Fruit fly (Drosophila melanogaster) whole organism, prepupa: ENCODE measurements around the gene CG17906.

Experiments
- Blimp-1 ChIP-seq: fragments of 200-800 bp; sonication (Bioruptor generic); optimal IDR thresholded peaks from 3 replicates; lab custom pipeline; 2017; ENCODE audit warnings: missing biosample characterization, missing genetic modification characterization, mild to moderate bottlenecking, moderate library complexity, missing genetic modification reagents
- CG10669 ChIP-seq: fragments of 200-800 bp; sonication (Bioruptor generic); optimal IDR thresholded peaks from 3 replicates; lab custom pipeline; 2018; ENCODE audit warnings: missing biosample characterization, mild to moderate bottlenecking, missing genetic modification characterization, moderate library complexity
- CG11294 ChIP-seq: fragments of 200-800 bp; sonication (Bioruptor generic); IDR thresholded peaks from 2 replicates; pipeline ENCODE4 v1.3.6; 2022; ENCODE audit warnings: missing biosample characterization, missing genetic modification characterization
- CG11762 ChIP-seq: fragments of 200-800 bp; sonication (Bioruptor generic); optimal IDR thresholded peaks from 3 replicates; lab custom pipeline; 2016; ENCODE audit warnings: missing biosample characterization, missing genetic modification characterization; ENCODE audit not compliant: insufficient read depth
- CG11902 ChIP-seq: fragments of 200-800 bp; sonication (Bioruptor generic); optimal IDR thresholded peaks from 3 replicates; lab custom pipeline; 2016; ENCODE audit warnings: missing biosample characterization, missing genetic modification characterization
- CG15336 ChIP-seq: fragments of 200-800 bp; sonication (Bioruptor generic); IDR thresholded peaks from 2 replicates; pipeline ENCODE4 v1.3.6; 2022; ENCODE audit warnings: missing biosample characterization, missing genetic modification characterization
- CG1621 ChIP-seq: fragments of 200-800 bp; sonication (Bioruptor generic); optimal IDR thresholded peaks from 3 replicates; lab custom pipeline; 2018; ENCODE audit warnings: missing biosample characterization, mild to moderate bottlenecking, missing genetic modification characterization
- CG31627 ChIP-seq: fragments of 200-800 bp; sonication (Bioruptor generic); optimal IDR thresholded peaks from 3 replicates; lab custom pipeline; 2016; ENCODE audit warnings: missing biosample characterization, missing genetic modification characterization
- CG32006 ChIP-seq: fragments of 200-800 bp; sonication (Bioruptor generic); optimal IDR thresholded peaks from 3 replicates; lab custom pipeline; 2017; ENCODE audit warnings: missing biosample characterization, mild to moderate bottlenecking, missing genetic modification characterization
- CG3919 ChIP-seq: fragments of 200-800 bp; sonication (Bioruptor generic); optimal IDR thresholded peaks from 3 replicates; lab custom pipeline; 2016; ENCODE audit warnings: missing biosample characterization, missing genetic modification characterization
- CG4318 ChIP-seq: fragments of 200-800 bp; sonication (Bioruptor generic); optimal IDR thresholded peaks from 3 replicates; lab custom pipeline; 2017; ENCODE audit warnings: missing biosample characterization, mild to moderate bottlenecking, missing genetic modification characterization
- CG6163 ChIP-seq: fragments of 200-800 bp; sonication (Bioruptor generic); IDR thresholded peaks from 3 replicates; pipeline ENCODE4 v1.3.6; 2022; ENCODE audit warnings: missing biosample characterization, missing genetic modification characterization
- CG6276 ChIP-seq: fragments of 200-800 bp; sonication (Bioruptor generic); optimal IDR thresholded peaks from 2 replicates; lab custom pipeline; 2017; ENCODE audit warnings: missing biosample characterization, mild to moderate bottlenecking, missing genetic modification characterization
- CG6792 ChIP-seq: fragments of 200-800 bp; sonication (Bioruptor generic); optimal IDR thresholded peaks from 3 replicates; lab custom pipeline; 2016; ENCODE audit warnings: missing biosample characterization, missing genetic modification characterization
- CG6854 ChIP-seq: fragments of 200-800 bp; sonication (Bioruptor generic); optimal IDR thresholded peaks from 2 replicates; lab custom pipeline; 2017; ENCODE audit warnings: missing biosample characterization, mild to moderate bottlenecking, missing genetic modification characterization
- CG8119 ChIP-seq: fragments of 200-800 bp; sonication (Bioruptor generic); IDR thresholded peaks from 3 replicates; pipeline ENCODE4 v1.3.6; 2022; ENCODE audit warnings: missing biosample characterization, missing genetic modification characterization
- CG8319 ChIP-seq: fragments of 200-800 bp; sonication (Bioruptor generic); optimal IDR thresholded peaks from 3 replicates; lab custom pipeline; 2016; ENCODE audit warnings: missing biosample characterization, missing genetic modification characterization
- CG8632 ChIP-seq: fragments of 200-800 bp; sonication (Bioruptor generic); optimal IDR thresholded peaks from 3 replicates; lab custom pipeline; 2016; ENCODE audit warnings: missing biosample characterization, missing genetic modification characterization
- CG9139 ChIP-seq: fragments of 200-800 bp; sonication (Bioruptor generic); optimal IDR thresholded peaks from 3 replicates; lab custom pipeline; 2017; ENCODE audit warnings: missing biosample characterization, mild to moderate bottlenecking, missing genetic modification characterization
- Eip75B ChIP-seq: fragments of 200-800 bp; sonication (Bioruptor generic); optimal IDR thresholded peaks from 3 replicates; lab custom pipeline; 2016; ENCODE audit warnings: missing biosample characterization, missing genetic modification characterization
- Eip78C ChIP-seq: fragments of 200-800 bp; sonication (Bioruptor generic); peaks from one replicate; lab custom pipeline; 2016; ENCODE audit warnings: missing biosample characterization, missing genetic modification characterization
- Ets21C ChIP-seq: fragments of 200-800 bp; sonication (Bioruptor generic); optimal IDR thresholded peaks from 3 replicates; lab custom pipeline; 2016; ENCODE audit warnings: missing biosample characterization, missing genetic modification characterization
- Ets96B ChIP-seq: fragments of 200-800 bp; optimal IDR thresholded peaks from 2 replicates; lab custom pipeline; 2019; ENCODE audit warnings: missing biosample characterization, mild to moderate bottlenecking, missing genetic modification characterization, moderate library complexity
- Gug ChIP-seq: fragments of 200-800 bp; sonication (Bioruptor generic); IDR thresholded peaks from 2 replicates; pipeline ENCODE4 v1.3.6; 2022; ENCODE audit warnings: missing biosample characterization, missing genetic modification characterization
- Hr38 ChIP-seq: sonication (Bioruptor generic); optimal IDR thresholded peaks from 2 replicates; lab custom pipeline; 2016; ENCODE audit warnings: missing biosample characterization, missing genetic modification characterization
- Hr39 ChIP-seq: fragments of 200-800 bp; sonication (Bioruptor generic); optimal IDR thresholded peaks from 2 replicates; lab custom pipeline; 2016; ENCODE audit warnings: missing biosample characterization, missing genetic modification characterization
- Lpt ChIP-seq: fragments of 200-800 bp; sonication (Bioruptor generic); optimal IDR thresholded peaks from 3 replicates; lab custom pipeline; 2016; ENCODE audit warnings: missing biosample characterization, missing genetic modification characterization
- OdsH ChIP-seq: fragments of 200-800 bp; sonication (Bioruptor generic); optimal IDR thresholded peaks from 3 replicates; lab custom pipeline; 2016; ENCODE audit warnings: missing biosample characterization, missing genetic modification characterization
- Smox ChIP-seq: fragments of 200-800 bp; sonication (Bioruptor generic); optimal IDR thresholded peaks from 3 replicates; lab custom pipeline; 2016; ENCODE audit warnings: missing biosample characterization, missing genetic modification characterization
- Sox102F ChIP-seq: fragments of 200-800 bp; sonication (Bioruptor generic); optimal IDR thresholded peaks from 2 replicates; lab custom pipeline; 2016; ENCODE audit warnings: missing biosample characterization, mild to moderate bottlenecking, missing genetic modification characterization
- Sox14 ChIP-seq: fragments of 200-800 bp; sonication (Bioruptor generic); optimal IDR thresholded peaks from 3 replicates; lab custom pipeline; 2016; ENCODE audit warnings: missing biosample characterization, missing genetic modification characterization
- Sox15 ChIP-seq: fragments of 200-800 bp; sonication (Bioruptor generic); optimal IDR thresholded peaks from 3 replicates; lab custom pipeline; 2016; ENCODE audit warnings: missing biosample characterization, missing genetic modification characterization
- achi ChIP-seq: fragments of 200-800 bp; sonication (Bioruptor generic); optimal IDR thresholded peaks from 3 replicates; lab custom pipeline; 2016; ENCODE audit warnings: missing biosample characterization, missing genetic modification characterization
- cyc ChIP-seq: fragments of 200-800 bp; sonication (Bioruptor generic); optimal IDR thresholded peaks from 3 replicates; lab custom pipeline; 2016; ENCODE audit warnings: missing biosample characterization, missing genetic modification characterization
- dac ChIP-seq: fragments of 200-800 bp; sonication (Bioruptor generic); optimal IDR thresholded peaks from 2 replicates; lab custom pipeline; 2017; ENCODE audit warnings: missing biosample characterization, mild to moderate bottlenecking, missing genetic modification characterization
- dsx ChIP-seq: fragments of 200-800 bp; optimal IDR thresholded peaks from 3 replicates; lab custom pipeline; 2019; ENCODE audit warnings: missing biosample characterization, mild to moderate bottlenecking, missing genetic modification characterization, moderate library complexity; ENCODE audit not compliant: poor library complexity, severe bottlenecking
- eg ChIP-seq: fragments of 200-800 bp; sonication (Bioruptor generic); IDR thresholded peaks from 3 replicates; pipeline ENCODE4 v1.3.6; 2022; ENCODE audit warnings: missing biosample characterization, missing genetic modification characterization
- fd85E ChIP-seq: fragments of 200-800 bp; sonication (Bioruptor generic); optimal IDR thresholded peaks from 3 replicates; lab custom pipeline; 2016; ENCODE audit warnings: missing biosample characterization, missing genetic modification characterization
- lz ChIP-seq: fragments of 200-800 bp; sonication (Bioruptor generic); optimal IDR thresholded peaks from 3 replicates; lab custom pipeline; 2016; ENCODE audit warnings: missing biosample characterization, missing genetic modification characterization
- net ChIP-seq: fragments of 200-800 bp; sonication (Bioruptor generic); optimal IDR thresholded peaks from 3 replicates; lab custom pipeline; 2016; ENCODE audit warnings: missing biosample characterization, missing genetic modification characterization
- ss ChIP-seq, 2 experiments: fragments of 200-800 bp; sonication (Bioruptor generic); optimal IDR thresholded peaks; 2 replicates in 1 of 2; 3 replicates in 1 of 2; lab custom pipeline; 2017 to 2018; ENCODE audit warnings: mild to moderate bottlenecking in 2 of 2, missing biosample characterization in 2 of 2, missing genetic modification characterization in 2 of 2, moderate library complexity in 1 of 2
- svp ChIP-seq: fragments of 200-800 bp; sonication (Bioruptor generic); peaks from one replicate; lab custom pipeline; 2016; ENCODE audit warnings: missing biosample characterization, missing genetic modification characterization
- topi ChIP-seq: fragments of 200-800 bp; sonication (Bioruptor generic); optimal IDR thresholded peaks from 3 replicates; lab custom pipeline; 2016; ENCODE audit warnings: missing biosample characterization, missing genetic modification characterization
- vri ChIP-seq: fragments of 200-800 bp; sonication (Bioruptor generic); optimal IDR thresholded peaks from 3 replicates; lab custom pipeline; 2016; ENCODE audit warnings: missing biosample characterization, mild to moderate bottlenecking, missing genetic modification characterization

Gene CG17906

DNA sequence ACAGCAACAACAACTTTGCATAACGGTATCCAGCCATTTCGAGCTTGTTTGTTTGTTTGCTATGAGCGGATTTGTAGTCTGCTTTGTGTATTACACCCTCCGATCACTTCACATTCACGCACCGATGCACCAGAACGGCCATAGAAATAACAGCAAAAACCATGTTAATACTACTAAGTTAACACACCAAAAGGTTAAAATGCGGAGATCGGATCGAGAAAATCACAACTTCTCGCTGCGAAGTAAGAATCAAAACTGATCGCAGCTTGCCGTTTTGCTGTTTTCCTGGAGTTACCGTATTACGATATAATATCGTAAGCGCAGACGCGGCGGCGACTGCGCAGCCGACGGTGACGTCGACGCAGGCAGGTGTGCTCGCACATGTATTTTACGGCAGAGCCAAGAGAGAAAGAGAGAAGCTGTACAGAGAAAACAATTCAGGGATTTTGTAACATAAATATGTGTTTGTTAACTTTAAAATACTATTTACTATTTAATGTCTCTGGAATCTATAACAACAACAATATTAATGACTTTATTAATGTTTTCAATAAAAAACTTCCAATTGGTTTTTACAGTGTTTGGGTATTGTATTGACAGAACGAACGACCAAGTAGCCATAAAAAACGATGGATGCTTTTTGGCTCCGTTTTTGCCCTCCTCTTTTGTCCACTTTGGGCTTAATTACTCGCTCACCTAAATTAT lies 9.4 kb upstream of the CG17906 start, which contains the start of gene CG13101 (continued):
- peak; percentile 77 for TF ChIP-seq fd85E (GFP tag; lab: Kevin White, UChicago)
- TF ChIP-seq Hr39 = peak; percentile 91
- peak; percentile 96 for TF ChIP-seq OdsH (GFP tag; lab: Kevin White, UChicago)
- TF ChIP-seq CG8119 (GFP tag; lab: Robert Waterston, UW) = peak; percentile 98
- TF ChIP-seq CG8319 (GFP tag; lab: Kevin White, UChicago) = peak; percentile 88
- TF ChIP-seq CG3919 (GFP tag; lab: Kevin White, UChicago) = peak; percentile 98
- no peak for TF ChIP-seq Hr38 (GFP tag; lab: Kevin White, UChicago)
- TF ChIP-seq Blimp-1 (GFP tag; lab: Kevin White, UChicago) = peak; percentile 88
- TF ChIP-seq lz (GFP tag; lab: Kevin White, UChicago) = peak; percentile 94
- TF ChIP-seq CG8632 (GFP tag; lab: Kevin White, UChicago) = peak; percentile 95
- peak; percentile 96 for TF ChIP-seq CG6792
- peak; percentile 90 for TF ChIP-seq net (GFP tag; lab: Kevin White, UChicago)
- TF ChIP-seq CG11762 (GFP tag; lab: Kevin White, UChicago) = peak; percentile 94
- peak; percentile 57 for TF ChIP-seq dac
- TF ChIP-seq CG32006 (GFP tag; lab: Kevin White, UChicago) = peak; percentile 94
- peak; percentile 96 for TF ChIP-seq CG6163
- TF ChIP-seq topi (GFP tag; lab: Kevin White, UChicago) = peak; percentile 97
- peak; percentile 91 for TF ChIP-seq Eip75B (GFP tag; lab: Kevin White, UChicago)
- TF ChIP-seq Sox14 (GFP tag; lab: Kevin White, UChicago) = peak; percentile 94
- TF ChIP-seq CG31627 = peak; percentile 95
- TF ChIP-seq eg (GFP tag; lab: Robert Waterston, UW) = peak; percentile 98
- peak; percentile 96 for TF ChIP-seq achi (GFP tag; lab: Kevin White, UChicago)
- TF ChIP-seq CG4318 (GFP tag; lab: Kevin White, UChicago) = peak; percentile 82
- TF ChIP-seq cyc (GFP tag; lab: Kevin White, UChicago) = peak; percentile 96
- peak; percentile 95 for TF ChIP-seq Gug (GFP tag; lab: Robert Waterston, UW)
- TF ChIP-seq ss (GFP tag; optimal IDR thresholded peaks at IDR 0.05; lab: Kevin White, UChicago) = peak; percentile 86 to 90
- TF ChIP-seq CG6854 = no peak
- TF ChIP-seq Smox = peak; percentile 97
- TF ChIP-seq CG9139 (GFP tag; lab: Kevin White, UChicago) = peak; percentile 84
- TF ChIP-seq CG11294 (GFP tag; lab: Robert Waterston, UW) = peak; percentile 92
- peak; percentile 80 for TF ChIP-seq Sox15 (GFP tag; lab: Kevin White, UChicago)
- peak; percentile 86 for TF ChIP-seq Ets96B (tag; lab: Kevin White, UChicago)
- TF ChIP-seq CG11902 = peak; percentile 86

DNA sequence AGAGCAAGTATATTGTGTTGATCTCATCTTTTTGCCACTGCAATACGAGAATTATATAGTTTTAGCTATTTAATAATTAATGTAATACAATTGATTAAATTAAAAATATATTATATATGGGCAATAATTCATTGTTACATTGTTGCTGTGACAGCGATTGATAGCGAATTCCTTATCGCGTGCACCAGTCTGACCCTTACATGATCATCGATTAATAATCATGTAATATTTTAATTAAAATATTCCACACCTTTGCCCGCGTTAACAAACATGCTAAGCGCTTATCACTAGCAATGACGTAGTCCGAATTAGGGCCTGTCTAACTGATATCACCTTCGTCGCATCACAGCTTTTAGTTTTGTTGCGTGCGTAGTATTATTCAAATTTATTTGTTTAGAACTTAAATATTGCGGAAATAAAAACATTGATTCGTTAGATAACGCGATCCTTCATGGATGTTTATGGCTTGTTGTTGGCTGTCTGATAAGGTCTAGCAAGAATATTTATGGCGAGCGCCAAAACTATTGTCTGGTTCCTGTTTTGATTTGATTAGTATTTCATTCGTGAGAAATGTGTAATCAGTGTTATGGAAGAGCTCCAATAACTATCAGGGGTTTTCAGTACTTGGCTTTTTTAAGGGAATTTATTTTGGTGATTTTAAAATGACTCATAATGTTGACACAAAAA lies 6.8 kb upstream of the CG17906 start:
- TF ChIP-seq svp = peak; percentile 82
- TF ChIP-seq CG8119 (GFP tag; lab: Robert Waterston, UW) = no peak
- peak; percentile 92 for TF ChIP-seq dsx

DNA sequence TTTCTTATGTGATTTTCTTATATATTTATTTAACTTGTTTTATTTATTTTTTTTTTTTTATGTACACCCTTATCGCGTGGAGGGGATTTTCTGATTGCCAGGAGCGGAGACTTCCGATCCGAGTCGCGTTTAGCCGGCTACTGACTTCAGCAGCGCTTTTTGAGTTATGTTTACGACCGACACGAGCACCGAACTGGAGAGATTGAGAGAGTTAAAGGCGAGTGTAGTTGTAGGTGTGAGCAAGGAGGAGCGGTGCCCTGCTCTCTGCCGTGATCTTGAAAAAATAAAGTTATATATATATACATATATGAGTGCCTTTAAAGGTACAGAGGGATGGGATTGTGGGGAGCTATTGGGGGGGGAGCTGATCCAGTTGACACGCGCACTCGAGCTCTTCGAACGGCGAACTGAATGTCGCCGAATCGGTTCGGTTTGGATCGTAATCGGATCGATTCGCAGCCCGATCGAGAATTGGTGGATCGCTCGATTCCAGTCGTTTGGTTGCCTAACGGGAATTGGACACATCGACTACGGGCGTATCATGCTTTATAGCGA lies 5.1 kb upstream of the CG17906 start, which contains the start of gene rost:
Gene rost (minus strand): TSS at position 503 of the 555 bp plus-strand sequence.
- TF ChIP-seq CG8119 (GFP tag; lab: Robert Waterston, UW) (no peak), CG8319 (GFP tag; lab: Kevin White, UChicago) (no peak), svp (peak; percentile 86), Gug (GFP tag; lab: Robert Waterston, UW) (no peak), CG10669 (GFP tag; lab: Kevin White, UChicago) (peak; percentile 3), Lpt (GFP tag; lab: Kevin White, UChicago) (peak; percentile 46), CG11762 (GFP tag; lab: Kevin White, UChicago) (no peak), vri (peak; percentile 77), Sox15 (GFP tag; lab: Kevin White, UChicago) (no peak), Eip75B (GFP tag; lab: Kevin White, UChicago) (no peak), ss (GFP tag; optimal IDR thresholded peaks at IDR 0.05; lab: Kevin White, UChicago) (peak in 1 of 2 experiments; percentile 59), Eip78C (GFP tag; lab: Kevin White, UChicago) (peak; percentile 67), cyc (GFP tag; lab: Kevin White, UChicago) (no peak), CG15336 (no peak), CG11294 (GFP tag; lab: Robert Waterston, UW) (no peak), Smox (no peak), Ets21C (GFP tag; lab: Kevin White, UChicago) (no peak), Sox102F (GFP tag; lab: Kevin White, UChicago) (peak; percentile 26), CG3919 (GFP tag; lab: Kevin White, UChicago) (peak; percentile 9), CG6276 (no peak), Blimp-1 (GFP tag; lab: Kevin White, UChicago) (no peak), CG6854 (peak; percentile 51), fd85E (GFP tag; lab: Kevin White, UChicago) (no peak), achi (GFP tag; lab: Kevin White, UChicago) (peak; percentile 10), CG1621 (tag; lab: Kevin White, UChicago) (peak; percentile 45)
